Fruit fly (Drosophila melanogaster): Measurements from ENCODE around the gene eRF1.

dm6 chr3L:20400515-20400914 lies 52.4 kb downstream of the eRF1 start:
- TF ChIP-seq HLH3B (GFP tag; IDR thresholded peaks at IDR 0.05) (no peak), Atf3 (GFP tag; optimal IDR thresholded peaks at IDR 0.05) (no peak), CG13296 (GFP tag; optimal IDR thresholded peaks at IDR 0.05) (no peak), CG1529 (GFP tag; optimal IDR thresholded peaks at IDR 0.05) (no peak), CG18476 (GFP tag; optimal IDR thresholded peaks at IDR 0.05) (no peak), CG34422 (GFP tag; IDR thresholded peaks at IDR 0.05) (no peak), CG4707 (GFP tag; optimal IDR thresholded peaks at IDR 0.05) (no peak), pan (optimal IDR thresholded peaks at IDR 0.05) (no peak), pan (GFP tag; optimal IDR thresholded peaks at IDR 0.05 in 1 of 2, IDR thresholded peaks at IDR 0.05 in 1 of 2) (no peak), C15 (GFP tag; IDR thresholded peaks at IDR 0.05) (no peak), lilli (GFP tag; optimal IDR thresholded peaks at IDR 0.05) (no peak), Gug (GFP tag; IDR thresholded peaks at IDR 0.05) (no peak), Hmx (GFP tag; optimal IDR thresholded peaks at IDR 0.05) (no peak), HmgZ (tag; optimal IDR thresholded peaks at IDR 0.05) (no peak)

Measured in whole organism, embryonic.